Fruit fly (Drosophila melanogaster) whole organism, embryonic: ENCODE measurements around the gene Hsp22.
A peak's percentile ranks its signal among the peaks of the same experiment; 100 is the strongest.

ENCODE experiments used
- Antp ChIP-seq: fragments of 200-800 bp; sonication (Bioruptor generic); optimal IDR thresholded peaks from 3 replicates; lab custom pipeline; 2016; ENCODE audit warnings: missing biosample characterization, missing genetic modification characterization
- Bteb2 ChIP-seq: fragments of 200-800 bp; sonication (Bioruptor generic); optimal IDR thresholded peaks from 2 replicates; lab custom pipeline; 2016; ENCODE audit warnings: missing biosample characterization, missing genetic modification characterization
- C15 ChIP-seq: fragments of 200-800 bp; sonication (Bioruptor generic); IDR thresholded peaks from 3 replicates; pipeline ENCODE4 v1.3.6; 2022; ENCODE audit warnings: missing biosample characterization, missing genetic modification characterization
- CG1024 ChIP-seq: fragments of 200-800 bp; sonication (Bioruptor generic); IDR thresholded peaks from 2 replicates; pipeline ENCODE4 v1.3.6; 2022; ENCODE audit warnings: missing biosample characterization, missing genetic modification characterization
- CG10274 ChIP-seq: fragments of 200-800 bp; sonication (Bioruptor generic); optimal IDR thresholded peaks from 3 replicates; lab custom pipeline; 2017; ENCODE audit warnings: missing biosample characterization, mild to moderate bottlenecking, missing genetic modification characterization
- CG10366 ChIP-seq: fragments of 200-800 bp; sonication (Bioruptor generic); IDR thresholded peaks from 2 replicates; pipeline ENCODE4 v1.3.6; 2022; ENCODE audit warnings: missing biosample characterization, missing genetic modification characterization
- CG11093 ChIP-seq: fragments of 200-800 bp; sonication (Bioruptor generic); IDR thresholded peaks from 3 replicates; pipeline ENCODE4 v1.3.6; 2022; ENCODE audit warnings: missing biosample characterization, missing genetic modification characterization
- CG12219 ChIP-seq: fragments of 200-800 bp; sonication (Bioruptor generic); optimal IDR thresholded peaks from 3 replicates; lab custom pipeline; 2018; ENCODE audit warnings: missing biosample characterization, mild to moderate bottlenecking, missing genetic modification characterization
- CG12744 ChIP-seq: fragments of 200-800 bp; sonication (Bioruptor generic); optimal IDR thresholded peaks from 2 replicates; lab custom pipeline; 2016; ENCODE audit warnings: missing biosample characterization, missing genetic modification characterization
- CG14050 ChIP-seq: fragments of 200-800 bp; sonication (Bioruptor generic); IDR thresholded peaks from 3 replicates; pipeline ENCODE4 v1.3.6; 2022; ENCODE audit warnings: missing biosample characterization, missing genetic modification characterization
- CG16779 ChIP-seq: fragments of 200-800 bp; sonication (Bioruptor generic); IDR thresholded peaks from 2 replicates; pipeline ENCODE4 v1.3.6; 2022; ENCODE audit warnings: missing biosample characterization, missing genetic modification characterization
- CG17912 ChIP-seq: fragments of 200-800 bp; sonication (Bioruptor generic); optimal IDR thresholded peaks from 2 replicates; lab custom pipeline; 2018; ENCODE audit warnings: missing biosample characterization, mild to moderate bottlenecking, missing genetic modification characterization
- CG2116 ChIP-seq: fragments of 200-800 bp; sonication (Bioruptor generic); optimal IDR thresholded peaks from 3 replicates; lab custom pipeline; 2018; ENCODE audit warnings: missing biosample characterization, mild to moderate bottlenecking, missing genetic modification characterization
- CG2678 ChIP-seq: fragments of 200-800 bp; sonication (Bioruptor generic); optimal IDR thresholded peaks from 3 replicates; lab custom pipeline; 2019; ENCODE audit warnings: missing biosample characterization, mild to moderate bottlenecking, missing genetic modification characterization, moderate library complexity
- CG31441 ChIP-seq: fragments of 200-800 bp; sonication (Bioruptor generic); IDR thresholded peaks from 2 replicates; pipeline ENCODE4 v1.3.6; 2022; ENCODE audit warnings: missing biosample characterization, missing genetic modification characterization
- CG4328 ChIP-seq: fragments of 200-800 bp; sonication (Bioruptor generic); optimal IDR thresholded peaks from 3 replicates; lab custom pipeline; 2017; ENCODE audit warnings: missing biosample characterization, missing genetic modification reagents, missing genetic modification characterization
- CG7928 ChIP-seq: fragments of 200-800 bp; sonication (Bioruptor generic); optimal IDR thresholded peaks from 2 replicates; lab custom pipeline; 2017; ENCODE audit warnings: missing biosample characterization, mild to moderate bottlenecking, missing genetic modification characterization
- CG8388 ChIP-seq: fragments of 200-800 bp; sonication (Bioruptor generic); optimal IDR thresholded peaks from 2 replicates; lab custom pipeline; 2019; ENCODE audit warnings: missing biosample characterization, mild to moderate bottlenecking, missing genetic modification characterization, moderate library complexity
- CHES-1-like ChIP-seq: fragments of 200-800 bp; sonication (Bioruptor generic); optimal IDR thresholded peaks from 2 replicates; lab custom pipeline; 2016; ENCODE audit warnings: missing biosample characterization, missing genetic modification characterization
- Dp ChIP-seq: fragments of 200-800 bp; sonication (Bioruptor generic); optimal IDR thresholded peaks from 2 replicates; lab custom pipeline; 2018; ENCODE audit warnings: missing biosample characterization, mild to moderate bottlenecking, missing genetic modification characterization, moderate library complexity
- Fer1 ChIP-seq: fragments of 200-800 bp; sonication (Bioruptor generic); optimal IDR thresholded peaks from 2 replicates; lab custom pipeline; 2017; ENCODE audit warnings: missing biosample characterization, mild to moderate bottlenecking, missing genetic modification characterization
- Fer3 ChIP-seq: fragments of 200-800 bp; sonication (Bioruptor generic); optimal IDR thresholded peaks from 2 replicates; lab custom pipeline; 2018; ENCODE audit warnings: missing biosample characterization, mild to moderate bottlenecking, missing genetic modification characterization, moderate library complexity
- H15 ChIP-seq: fragments of 200-800 bp; sonication (Bioruptor generic); IDR thresholded peaks from 3 replicates; pipeline ENCODE4 v1.3.6; 2022; ENCODE audit warnings: missing biosample characterization, missing genetic modification characterization
- H2.0 ChIP-seq: fragments of 200-800 bp; sonication (Bioruptor generic); IDR thresholded peaks from 2 replicates; pipeline ENCODE4 v1.3.6; 2022; ENCODE audit warnings: missing biosample characterization, missing genetic modification characterization
- Lhr ChIP-seq: fragments of 200-800 bp; sonication (Bioruptor generic); optimal IDR thresholded peaks from 3 replicates; lab custom pipeline; 2017; ENCODE audit warnings: mild to moderate bottlenecking, missing biosample characterization, missing genetic modification reagents, missing genetic modification characterization
- MBD-R2 ChIP-seq: fragments of 200-800 bp; sonication (Bioruptor generic); IDR thresholded peaks from 2 replicates; pipeline ENCODE4 v1.3.6; 2022; ENCODE audit warnings: missing biosample characterization, missing genetic modification characterization
- MESR4 ChIP-seq: fragments of 200-800 bp; sonication (Bioruptor generic); optimal IDR thresholded peaks from 2 replicates; lab custom pipeline; 2018; ENCODE audit warnings: missing biosample characterization, mild to moderate bottlenecking, missing genetic modification characterization, moderate library complexity
- Oli ChIP-seq: fragments of 200-800 bp; sonication (Bioruptor generic); optimal IDR thresholded peaks from 2 replicates; lab custom pipeline; 2018; ENCODE audit warnings: missing biosample characterization, mild to moderate bottlenecking, missing genetic modification characterization, moderate library complexity
- Optix ChIP-seq: fragments of 200-800 bp; sonication (Bioruptor generic); IDR thresholded peaks from 3 replicates; pipeline ENCODE4 v1.3.6; 2022; ENCODE audit warnings: missing biosample characterization, missing genetic modification characterization
- Rfx ChIP-seq: fragments of 200-800 bp; sonication (Bioruptor generic); IDR thresholded peaks from 2 replicates; pipeline ENCODE4 v1.3.6; 2022; ENCODE audit warnings: missing biosample characterization, missing genetic modification characterization
- ato ChIP-seq: fragments of 200-800 bp; sonication (Bioruptor generic); IDR thresholded peaks from 2 replicates; pipeline ENCODE4 v1.3.6; 2022; ENCODE audit warnings: missing biosample characterization, missing genetic modification characterization; ENCODE audit not compliant: partially characterized antibody
- bcd ChIP-seq: fragments of 200-800 bp; sonication (Bioruptor generic); optimal IDR thresholded peaks from 2 replicates; lab custom pipeline; 2017; ENCODE audit warnings: missing biosample characterization, mild to moderate bottlenecking, missing genetic modification characterization
- dm ChIP-seq: fragments of 200-800 bp; sonication (Bioruptor generic); optimal IDR thresholded peaks from 3 replicates; lab custom pipeline; 2016; ENCODE audit warnings: missing biosample characterization, missing genetic modification characterization
- emc ChIP-seq: fragments of 200-800 bp; sonication (Bioruptor generic); optimal IDR thresholded peaks from 2 replicates; lab custom pipeline; 2016; ENCODE audit warnings: missing biosample characterization, missing genetic modification characterization
- gcm2 ChIP-seq: fragments of 200-800 bp; sonication (Bioruptor generic); optimal IDR thresholded peaks from 2 replicates; lab custom pipeline; 2016; ENCODE audit warnings: missing biosample characterization, missing genetic modification characterization
- gem ChIP-seq: fragments of 200-800 bp; sonication (Bioruptor generic); optimal IDR thresholded peaks from 2 replicates; lab custom pipeline; 2019; ENCODE audit warnings: missing biosample characterization, mild to moderate bottlenecking, missing genetic modification characterization, moderate library complexity
- hbn ChIP-seq: fragments of 200-800 bp; sonication (Bioruptor generic); IDR thresholded peaks from 2 replicates; pipeline ENCODE4 v1.3.6; 2022; ENCODE audit warnings: missing biosample characterization, missing genetic modification characterization; ENCODE audit not compliant: partially characterized antibody
- jigr1 ChIP-seq: fragments of 200-800 bp; sonication (Bioruptor generic); IDR thresholded peaks from 3 replicates; pipeline ENCODE4 v1.3.6; 2022; ENCODE audit warnings: missing biosample characterization, missing genetic modification characterization
- lab ChIP-seq: fragments of 200-800 bp; sonication (Bioruptor generic); optimal IDR thresholded peaks from 3 replicates; lab custom pipeline; 2017; ENCODE audit warnings: missing biosample characterization, missing genetic modification characterization, mild to moderate bottlenecking, moderate library complexity, missing genetic modification reagents
- lilli ChIP-seq: fragments of 200-800 bp; sonication (Bioruptor generic); optimal IDR thresholded peaks from 3 replicates; lab custom pipeline; 2016; ENCODE audit warnings: missing biosample characterization, missing genetic modification characterization
- pan ChIP-seq, 4 experiments: fragments of >200 bp in 3 of 4; fragments of 200-800 bp in 1 of 4; sonication (Bioruptor generic) in 1 of 4; optimal IDR thresholded peaks in 3 of 4; IDR thresholded peaks in 1 of 4; 2 replicates each; pipeline versions ENCODE4 v1.3.6 to Lab custom; 2017 to 2022; ENCODE audit warnings: missing biosample characterization in 2 of 4, missing genetic modification characterization in 2 of 4, mixed read lengths in 1 of 4
- repo ChIP-seq: fragments of 200-800 bp; sonication (Bioruptor generic); optimal IDR thresholded peaks from 2 replicates; lab custom pipeline; 2016; ENCODE audit warnings: missing biosample characterization, missing genetic modification characterization
- sna ChIP-seq: fragments of 200-800 bp; sonication (Bioruptor generic); IDR thresholded peaks from 2 replicates; pipeline ENCODE4 v1.3.6; 2022; ENCODE audit warnings: missing biosample characterization, missing genetic modification characterization; ENCODE audit not compliant: partially characterized antibody
- sr ChIP-seq: fragments of 200-800 bp; sonication (Bioruptor generic); IDR thresholded peaks from 3 replicates; pipeline ENCODE4 v1.3.6; 2022; ENCODE audit warnings: missing biosample characterization, missing genetic modification characterization
- ssp ChIP-seq: fragments of 200-800 bp; sonication (Bioruptor generic); IDR thresholded peaks from 2 replicates; pipeline ENCODE4 v1.3.6; 2022; ENCODE audit warnings: missing biosample characterization, missing genetic modification characterization
- sug ChIP-seq: fragments of 200-800 bp; optimal IDR thresholded peaks from 2 replicates; lab custom pipeline; 2019; ENCODE audit warnings: missing biosample characterization, mild to moderate bottlenecking, missing genetic modification characterization, moderate library complexity
- vfl ChIP-seq: fragments of 200-800 bp; sonication (Bioruptor generic); optimal IDR thresholded peaks from 2 replicates; lab custom pipeline; 2016; ENCODE audit warnings: missing biosample characterization, missing genetic modification characterization
- zfh2 ChIP-seq: fragments of 200-800 bp; sonication (Bioruptor generic); optimal IDR thresholded peaks from 2 replicates; lab custom pipeline; 2016; ENCODE audit warnings: missing biosample characterization, missing genetic modification characterization

Hsp22 gene

dm6 chr3L:9377198-9378035 is 4.7 kb downstream of the Hsp22 start, which contains the start of gene Hsp26 (continued):
- TF ChIP-seq Dp (GFP tag; lab: Kevin White, UChicago) (no peak), Bteb2 (GFP tag; lab: Kevin White, UChicago) (peak; percentile 83), sug (tag; lab: Kevin White, UChicago) (peak; percentile 53), CG8388 (GFP tag; lab: Kevin White, UChicago) (peak; percentile 87), CG2678 (tag; lab: Kevin White, UChicago) (peak; percentile 86), Antp (GFP tag; lab: Kevin White, UChicago) (peak; percentile 86), lilli (GFP tag; lab: Kevin White, UChicago) (peak; percentile 89), CG2116 (peak; percentile 54), CG4328 (GFP tag; lab: Kevin White, UChicago) (peak; percentile 13), sna (GFP tag; lab: Robert Waterston, UW) (no peak), Optix (GFP tag; lab: Robert Waterston, UW) (peak; percentile 23; the same call in 1 of the 3 replicates), CG17912 (GFP tag; lab: Kevin White, UChicago) (no peak), ato (GFP tag; lab: Robert Waterston, UW) (no peak), CG16779 (GFP tag; lab: Robert Waterston, UW) (no peak; the same call in 1 of the 2 replicates), CG31441 (peak; percentile 88), CG14050 (peak; percentile 86), sr (GFP tag; lab: Robert Waterston, UW) (no peak), lab (GFP tag; lab: Kevin White, UChicago) (peak; percentile 91), Lhr (GFP tag; lab: Kevin White, UChicago) (no peak), CG12219 (GFP tag; lab: Kevin White, UChicago) (peak; percentile 79), Rfx (GFP tag; lab: Robert Waterston, UW) (peak; percentile 83), MBD-R2 (GFP tag; lab: Robert Waterston, UW) (peak; percentile 42; the same call in 1 of the 2 replicates), Oli (tag; lab: Kevin White, UChicago) (peak; percentile 86), repo (GFP tag; lab: Kevin White, UChicago) (peak; percentile 69), Fer3 (tag; lab: Kevin White, UChicago) (peak; percentile 65), C15 (GFP tag; lab: Robert Waterston, UW) (peak; percentile 54; the same call in 1 of the 3 replicates), CG10366 (GFP tag; lab: Robert Waterston, UW) (peak; percentile 87), dm (GFP tag; lab: Kevin White, UChicago) (peak; percentile 64), H15 (no peak), Fer1 (GFP tag; lab: Kevin White, UChicago) (peak; percentile 86), CG11093 (GFP tag; lab: Robert Waterston, UW) (peak; percentile 64; the same call in 2 of the 3 replicates), vfl (GFP tag; lab: Kevin White, UChicago) (peak; percentile 70), jigr1 (0 out of 3 replicates have a peak, but pooled peaks have one; percentile 9), zfh2 (peak; percentile 82), CHES-1-like (GFP tag; lab: Kevin White, UChicago) (peak; percentile 81), MESR4 (peak; percentile 3), hbn (GFP tag; lab: Robert Waterston, UW) (no peak), gem (tag; lab: Kevin White, UChicago) (peak; percentile 92), CG10274 (peak; percentile 3), pan (optimal IDR thresholded peaks at IDR 0.05; lab: Kevin White, UChicago) (no peak), pan (GFP tag; optimal IDR thresholded peaks at IDR 0.05 in 1 of 2, IDR thresholded peaks at IDR 0.05 in 1 of 2) (peak in 1 of 2 experiments; percentile 89), CG12744 (GFP tag; lab: Kevin White, UChicago) (peak; percentile 58), bcd (GFP tag; lab: Kevin White, UChicago) (peak; percentile 84), H2.0 (GFP tag; lab: Robert Waterston, UW) (peak; percentile 79), CG1024 (peak; percentile 77), ssp (GFP tag; lab: Robert Waterston, UW) (peak; percentile 66), gcm2 (peak; percentile 58), emc (peak; percentile 55), CG7928 (GFP tag; lab: Kevin White, UChicago) (peak; percentile 16)
